Fruit fly (Drosophila melanogaster): ENCODE data around the gene CG9536.

CG9536 gene

dm6 chr2L:6455955-6456599, 20.7 kb downstream of the CG9536 start, which contains the start of gene frj (continued):
- TF ChIP-seq CG12236 (GFP tag; optimal IDR thresholded peaks at IDR 0.05) (peak; percentile 31), CG12104 (GFP tag; optimal IDR thresholded peaks at IDR 0.05) (peak; percentile 43), CG6689 (GFP tag; IDR thresholded peaks at IDR 0.05) (peak; percentile 51), shn (GFP tag; optimal IDR thresholded peaks at IDR 0.05) (peak; percentile 69), aop (GFP tag; IDR thresholded peaks at IDR 0.05) (peak; percentile 31; the same call in 1 of the 2 replicates), CG9437 (GFP tag; optimal IDR thresholded peaks at IDR 0.05) (peak; percentile 22), Scr (GFP tag; IDR thresholded peaks at IDR 0.05; ENCODE audit: partially characterized antibody) (peak; percentile 71), hth (optimal IDR thresholded peaks at IDR 0.05) (no peak), chn (GFP tag; optimal IDR thresholded peaks at IDR 0.05) (peak; percentile 55), Ravus (GFP tag; IDR thresholded peaks at IDR 0.05) (no peak), cad (GFP tag; optimal IDR thresholded peaks at IDR 0.05) (no peak), NC2β (GFP tag; optimal IDR thresholded peaks at IDR 0.05) (peak; percentile 54), bowl (GFP tag; IDR thresholded peaks at IDR 0.05) (no peak), CG17385 (GFP tag; optimal IDR thresholded peaks at IDR 0.05) (peak; percentile 10), CG2678 (tag; optimal IDR thresholded peaks at IDR 0.05) (peak; percentile 61), prd (optimal IDR thresholded peaks at IDR 0.05) (no peak), prd (GFP tag; IDR thresholded peaks at IDR 0.05) (peak; percentile 81), dysf (GFP tag; IDR thresholded peaks at IDR 0.05) (peak; percentile 62), stc (GFP tag; IDR thresholded peaks at IDR 0.05) (0 out of 2 replicates have a peak, but pooled peaks have one; percentile 5), CG43689 (GFP tag; IDR thresholded peaks at IDR 0.05) (no peak), Hr39 (optimal IDR thresholded peaks at IDR 0.05) (no peak), btn (GFP tag; optimal IDR thresholded peaks at IDR 0.05) (no peak), vnd (GFP tag; IDR thresholded peaks at IDR 0.05; ENCODE audit: partially characterized antibody) (0 out of 3 replicates have a peak, but pooled peaks have one; percentile 18), CG9727 (GFP tag; optimal IDR thresholded peaks at IDR 0.05) (peak; percentile 75), inv (GFP tag; IDR thresholded peaks at IDR 0.05; ENCODE audit: partially characterized antibody) (peak; percentile 52; the same call in 1 of the 2 replicates), CG31441 (GFP tag; IDR thresholded peaks at IDR 0.05) (peak; percentile 73), CG13624 (GFP tag; optimal IDR thresholded peaks at IDR 0.05) (peak; percentile 68), ase (GFP tag; IDR thresholded peaks at IDR 0.05) (peak; percentile 69; the same call in 2 of the 3 replicates), psq (GFP tag; optimal IDR thresholded peaks at IDR 0.05) (peak; percentile 50), CG12744 (GFP tag; optimal IDR thresholded peaks at IDR 0.05) (peak; percentile 12), ssp (GFP tag; IDR thresholded peaks at IDR 0.05) (peak; percentile 99), Ada2b (GFP tag; IDR thresholded peaks at IDR 0.05) (peak; percentile 31; the same call in 1 of the 2 replicates), kay (GFP tag; optimal IDR thresholded peaks at IDR 0.05) (no peak), gt (GFP tag; IDR thresholded peaks at IDR 0.05) (no peak), CG8290 (GFP tag; optimal IDR thresholded peaks at IDR 0.05) (peak; percentile 76), CG8290 (tag; optimal IDR thresholded peaks at IDR 0.05) (peak in 1 of 2 experiments; percentile 73), Six4 (GFP tag; optimal IDR thresholded peaks at IDR 0.05) (peak; percentile 32), CG17612 (GFP tag; IDR thresholded peaks at IDR 0.05) (no peak), Lpt (GFP tag; optimal IDR thresholded peaks at IDR 0.05) (no peak), dm (GFP tag; optimal IDR thresholded peaks at IDR 0.05) (peak; percentile 65), CG7839 (tag; optimal IDR thresholded peaks at IDR 0.05) (peak; percentile 73), CG4617 (GFP tag; optimal IDR thresholded peaks at IDR 0.05; ENCODE audit: borderline replicate concordance) (peak; percentile 73), Vsx1 (GFP tag; optimal IDR thresholded peaks at IDR 0.05) (peak; percentile 43), fu2 (GFP tag; optimal IDR thresholded peaks at IDR 0.05) (peak; percentile 53), gsb (GFP tag; IDR thresholded peaks at IDR 0.05) (no peak), YL-1 (GFP tag; optimal IDR thresholded peaks at IDR 0.05) (peak; percentile 51), hbn (GFP tag; IDR thresholded peaks at IDR 0.05; ENCODE audit: partially characterized antibody) (0 out of 2 replicates have a peak, but pooled peaks have one; percentile 26), NC2α (GFP tag; optimal IDR thresholded peaks at IDR 0.05) (no peak), insv (GFP tag; optimal IDR thresholded peaks at IDR 0.05) (peak in 1 of 2 experiments; percentile 32), gce (GFP tag; IDR thresholded peaks at IDR 0.05) (no peak), tup (GFP tag; optimal IDR thresholded peaks at IDR 0.05) (no peak), CG12659 (GFP tag; optimal IDR thresholded peaks at IDR 0.05) (peak; percentile 82)
